Worm (Caenorhabditis elegans): ENCODE measurements around the gene F41G3.6.

F41G3.6 gene

ce11 chrII:6741428-6741827, 1.3 kb upstream of the F41G3.6 start, which contains the start of gene exos-8:
Gene exos-8, plus strand, starts transcription at chrII:6741691.
- peak; percentile 59 for TF ChIP-seq fkh-6 (tag; optimal IDR thresholded peaks at IDR 0.05)
- no peak for TF ChIP-seq ceh-6 (GFP tag; optimal IDR thresholded peaks at IDR 0.05)
- TF ChIP-seq sox-4 (tag; optimal IDR thresholded peaks at IDR 0.05) = peak; percentile 28
- TF ChIP-seq tbx-7 (tag; optimal IDR thresholded peaks at IDR 0.05) = peak; percentile 83
- TF ChIP-seq pax-1 (tag; optimal IDR thresholded peaks at IDR 0.05) = no peak
- no peak for TF ChIP-seq eyg-1 (tag; optimal IDR thresholded peaks at IDR 0.05)
- TF ChIP-seq ceh-2 (tag; optimal IDR thresholded peaks at IDR 0.05) = peak; percentile 90
- TF ChIP-seq nfya-1 (tag; optimal IDR thresholded peaks at IDR 0.05) = peak; percentile 1
- TF ChIP-seq zip-5 (tag; optimal IDR thresholded peaks at IDR 0.05) = peak; percentile 91
- peak; percentile 38 for TF ChIP-seq hlh-15 (tag; optimal IDR thresholded peaks at IDR 0.05)
- peak; percentile 97 for TF ChIP-seq ceh-31 (tag; optimal IDR thresholded peaks at IDR 0.05)
- peak; percentile 76 for TF ChIP-seq ets-4 (tag; optimal IDR thresholded peaks at IDR 0.05)
- TF ChIP-seq ceh-18 (tag; optimal IDR thresholded peaks at IDR 0.05) = peak; percentile 59
- TF ChIP-seq pag-3 (tag; optimal IDR thresholded peaks at IDR 0.05; ENCODE audit: borderline replicate concordance) = no peak
- peak; percentile 49 for TF ChIP-seq syd-9 (tag; optimal IDR thresholded peaks at IDR 0.05)
- TF ChIP-seq ref-2 (tag; optimal IDR thresholded peaks at IDR 0.05) = peak; percentile 95
- peak; percentile 72 for TF ChIP-seq ceh-34 (tag; optimal IDR thresholded peaks at IDR 0.05)
- TF ChIP-seq ceh-22 (tag; optimal IDR thresholded peaks at IDR 0.05) = no peak
- no peak for TF ChIP-seq ceh-30 (tag; optimal IDR thresholded peaks at IDR 0.05)
- TF ChIP-seq hlh-6 (tag; optimal IDR thresholded peaks at IDR 0.05) = peak; percentile 39
- TF ChIP-seq tbx-2 (tag; optimal IDR thresholded peaks at IDR 0.05) = peak; percentile 96
- no peak for TF ChIP-seq gmeb-2 (tag; optimal IDR thresholded peaks at IDR 0.05)
- peak; percentile 11 for TF ChIP-seq T23F11.4 (GFP tag; optimal IDR thresholded peaks at IDR 0.05)
- no peak for TF ChIP-seq elt-4 (tag; optimal IDR thresholded peaks at IDR 0.05)
- peak; percentile 91 for TF ChIP-seq ceh-14 (tag; optimal IDR thresholded peaks at IDR 0.05)
- TF ChIP-seq ztf-16 (tag; optimal IDR thresholded peaks at IDR 0.05) = peak; percentile 30
- no peak for TF ChIP-seq fkh-10 (GFP tag; optimal IDR thresholded peaks at IDR 0.05)
- TF ChIP-seq pqm-1 (tag; optimal IDR thresholded peaks at IDR 0.05) = peak; percentile 56
- TF ChIP-seq unc-86 (tag; optimal IDR thresholded peaks at IDR 0.05) = peak; percentile 49
- TF ChIP-seq unc-42 (tag; optimal IDR thresholded peaks at IDR 0.05) = peak; percentile 85
- peak; percentile 76 for TF ChIP-seq hlh-8 (tag; optimal IDR thresholded peaks at IDR 0.05)
- TF ChIP-seq odd-2 (tag; optimal IDR thresholded peaks at IDR 0.05) = no peak
- no peak for TF ChIP-seq sdc-2 (tag; optimal IDR thresholded peaks at IDR 0.05)
- TF ChIP-seq rnt-1 (tag; optimal IDR thresholded peaks at IDR 0.05) = peak; percentile 91
- no peak for TF ChIP-seq pat-9 (tag; optimal IDR thresholded peaks at IDR 0.05)
- TF ChIP-seq ahr-1 (tag; optimal IDR thresholded peaks at IDR 0.05) = peak; percentile 58
- TF ChIP-seq nhr-11 (tag; optimal IDR thresholded peaks at IDR 0.05) = no peak
- TF ChIP-seq che-1 (tag; optimal IDR thresholded peaks at IDR 0.05) = no peak
- peak; percentile 9 for TF ChIP-seq madf-2 (tag; optimal IDR thresholded peaks at IDR 0.05)
- TF ChIP-seq unc-3 (GFP tag; conservative IDR thresholded peaks at IDR 0.05) = no peak
- peak; percentile 64 for TF ChIP-seq unc-3 (tag; optimal IDR thresholded peaks at IDR 0.05)
- peak; percentile 49 for TF ChIP-seq ttx-3 (tag; optimal IDR thresholded peaks at IDR 0.05)
- peak; percentile 93 for TF ChIP-seq C08G9.2 (tag; optimal IDR thresholded peaks at IDR 0.05)
- peak; percentile 72 for TF ChIP-seq dmd-4 (tag; optimal IDR thresholded peaks at IDR 0.05; ENCODE audit: borderline replicate concordance)
- no peak for TF ChIP-seq dve-1 (tag; optimal IDR thresholded peaks at IDR 0.05)
- no peak for TF ChIP-seq ceh-45 (GFP tag; IDR thresholded peaks at IDR 0.05)
- peak; percentile 91 for TF ChIP-seq fax-1 (tag; optimal IDR thresholded peaks at IDR 0.05)
- no peak for TF ChIP-seq ama-1 (optimal IDR thresholded peaks at IDR 0.05)
- TF ChIP-seq hlh-13 (GFP tag; optimal IDR thresholded peaks at IDR 0.05) = peak; percentile 21
- peak; percentile 67 for TF ChIP-seq ceh-19 (GFP tag; optimal IDR thresholded peaks at IDR 0.05)
- TF ChIP-seq pros-1 (tag; optimal IDR thresholded peaks at IDR 0.05) = no peak
- TF ChIP-seq pha-4 (tag; optimal IDR thresholded peaks at IDR 0.05) = no peak
- peak; percentile 77 for TF ChIP-seq F13H6.1 (tag; optimal IDR thresholded peaks at IDR 0.05)
- no peak for TF ChIP-seq lin-11 (tag; optimal IDR thresholded peaks at IDR 0.05)
- TF ChIP-seq mec-3 (tag; optimal IDR thresholded peaks at IDR 0.05; ENCODE audit: borderline replicate concordance) = no peak
